Fruit fly (Drosophila melanogaster) whole organism, embryonic: ENCODE results near the gene Ada1-2.
A peak's percentile ranks its signal among the peaks of the same experiment; 100 is the strongest.

ENCODE experiments used
- B-H2 ChIP-seq: fragments of 200-800 bp; sonication (Bioruptor generic); optimal IDR thresholded peaks from 2 replicates; lab custom pipeline; 2018; ENCODE audit warnings: missing biosample characterization, mild to moderate bottlenecking, missing genetic modification characterization
- BEAF-32 ChIP-seq: fragments of 200-800 bp; sonication (Bioruptor generic); optimal IDR thresholded peaks from 3 replicates; lab custom pipeline; 2017; ENCODE audit warnings: missing biosample characterization, missing genetic modification characterization, mild to moderate bottlenecking, moderate library complexity, missing genetic modification reagents
- CG10431 ChIP-seq: fragments of 200-800 bp; sonication (Bioruptor generic); optimal IDR thresholded peaks from 3 replicates; lab custom pipeline; 2018; ENCODE audit warnings: missing biosample characterization, mild to moderate bottlenecking, missing genetic modification characterization
- CG10979 ChIP-seq: fragments of 200-800 bp; sonication (Bioruptor generic); optimal IDR thresholded peaks from 2 replicates; lab custom pipeline; 2018; ENCODE audit warnings: missing biosample characterization, mild to moderate bottlenecking, missing genetic modification characterization, moderate library complexity
- CG12299 ChIP-seq: fragments of 200-800 bp; sonication (Bioruptor generic); optimal IDR thresholded peaks from 2 replicates; lab custom pipeline; 2018; ENCODE audit warnings: missing biosample characterization, mild to moderate bottlenecking, missing genetic modification characterization
- CG14441 ChIP-seq: fragments of 200-800 bp; sonication (Bioruptor generic); IDR thresholded peaks from 2 replicates; pipeline ENCODE4 v1.3.6; 2022; ENCODE audit warnings: missing biosample characterization, missing genetic modification characterization
- CG14860 ChIP-seq: fragments of 200-800 bp; sonication (Bioruptor generic); IDR thresholded peaks from 3 replicates; pipeline ENCODE4 v1.3.6; 2022; ENCODE audit warnings: missing biosample characterization, missing genetic modification characterization; ENCODE audit not compliant: partially characterized antibody
- CG18262 ChIP-seq: fragments of 200-800 bp; optimal IDR thresholded peaks from 3 replicates; lab custom pipeline; 2019; ENCODE audit warnings: missing biosample characterization, mild to moderate bottlenecking, missing genetic modification characterization, moderate library complexity
- CG2116 ChIP-seq: fragments of 200-800 bp; sonication (Bioruptor generic); optimal IDR thresholded peaks from 3 replicates; lab custom pipeline; 2018; ENCODE audit warnings: missing biosample characterization, mild to moderate bottlenecking, missing genetic modification characterization
- CG2889 ChIP-seq: fragments of 200-800 bp; sonication (Bioruptor generic); IDR thresholded peaks from 3 replicates; pipeline ENCODE4 v1.3.6; 2022; ENCODE audit warnings: missing biosample characterization, missing genetic modification characterization
- CG30020 ChIP-seq: fragments of 200-800 bp; optimal IDR thresholded peaks from 2 replicates; lab custom pipeline; 2019; ENCODE audit warnings: missing biosample characterization, mild to moderate bottlenecking, missing genetic modification characterization, moderate library complexity
- CG32772 ChIP-seq: fragments of 200-800 bp; sonication (Bioruptor generic); IDR thresholded peaks from 2 replicates; pipeline ENCODE4 v1.3.6; 2022; ENCODE audit warnings: missing biosample characterization, missing genetic modification characterization
- CG3407 ChIP-seq: fragments of 200-800 bp; sonication (Bioruptor generic); optimal IDR thresholded peaks from 2 replicates; lab custom pipeline; 2018; ENCODE audit warnings: missing biosample characterization, mild to moderate bottlenecking, missing genetic modification characterization
- CG3838 ChIP-seq: fragments of 200-800 bp; sonication (Bioruptor generic); optimal IDR thresholded peaks from 3 replicates; lab custom pipeline; 2016; ENCODE audit warnings: missing biosample characterization, missing genetic modification characterization
- CG4707 ChIP-seq: fragments of 200-800 bp; sonication (Bioruptor generic); optimal IDR thresholded peaks from 2 replicates; lab custom pipeline; 2018; ENCODE audit warnings: missing biosample characterization, mild to moderate bottlenecking, missing genetic modification characterization, moderate library complexity
- CG4820 ChIP-seq: fragments of 200-800 bp; sonication (Bioruptor generic); optimal IDR thresholded peaks from 3 replicates; lab custom pipeline; 2016; ENCODE audit warnings: missing biosample characterization, missing genetic modification characterization
- CHES-1-like ChIP-seq: fragments of 200-800 bp; sonication (Bioruptor generic); optimal IDR thresholded peaks from 2 replicates; lab custom pipeline; 2016; ENCODE audit warnings: missing biosample characterization, missing genetic modification characterization
- CrebB ChIP-seq: fragments of 200-800 bp; sonication (Bioruptor generic); optimal IDR thresholded peaks from 3 replicates; lab custom pipeline; 2018; ENCODE audit warnings: missing biosample characterization, mild to moderate bottlenecking, missing genetic modification characterization
- Drgx ChIP-seq: fragments of 200-800 bp; sonication (Bioruptor generic); IDR thresholded peaks from 2 replicates; pipeline ENCODE4 v1.3.6; 2022; ENCODE audit warnings: missing biosample characterization, missing genetic modification characterization
- E2f1 ChIP-seq: fragments of 200-800 bp; sonication (Bioruptor generic); IDR thresholded peaks from 2 replicates; pipeline ENCODE4 v1.3.6; 2022; ENCODE audit warnings: missing biosample characterization, missing genetic modification characterization
- Ets97D ChIP-seq: fragments of 200-800 bp; sonication (Bioruptor generic); optimal IDR thresholded peaks from 3 replicates; lab custom pipeline; 2016; ENCODE audit warnings: missing biosample characterization, missing genetic modification characterization
- Fer3 ChIP-seq: fragments of 200-800 bp; sonication (Bioruptor generic); optimal IDR thresholded peaks from 2 replicates; lab custom pipeline; 2018; ENCODE audit warnings: missing biosample characterization, mild to moderate bottlenecking, missing genetic modification characterization, moderate library complexity
- Hr39 ChIP-seq: fragments of >200 bp; optimal IDR thresholded peaks from 2 replicates; lab custom pipeline; 2017
- NC2β ChIP-seq: fragments of 200-800 bp; sonication (Bioruptor generic); optimal IDR thresholded peaks from 2 replicates; lab custom pipeline; 2016; ENCODE audit warnings: missing biosample characterization, missing genetic modification characterization
- Nf-YC ChIP-seq: fragments of 200-800 bp; optimal IDR thresholded peaks from 3 replicates; lab custom pipeline; 2019; ENCODE audit warnings: missing biosample characterization, mild to moderate bottlenecking, missing genetic modification characterization, moderate library complexity
- Ptx1 ChIP-seq: fragments of 200-800 bp; sonication (Bioruptor generic); IDR thresholded peaks from 2 replicates; pipeline ENCODE4 v1.3.6; 2022; ENCODE audit warnings: missing biosample characterization, missing genetic modification characterization
- Scr ChIP-seq: fragments of 200-800 bp; sonication (Bioruptor generic); IDR thresholded peaks from 2 replicates; pipeline ENCODE4 v1.3.6; 2022; ENCODE audit warnings: missing biosample characterization, missing genetic modification characterization; ENCODE audit not compliant: partially characterized antibody
- Xbp1 ChIP-seq: fragments of 200-800 bp; sonication (Bioruptor generic); optimal IDR thresholded peaks from 3 replicates; lab custom pipeline; 2016; ENCODE audit warnings: missing biosample characterization, mild to moderate bottlenecking, missing genetic modification characterization
- ab ChIP-seq: fragments of 200-800 bp; sonication (Bioruptor generic); optimal IDR thresholded peaks from 2 replicates; lab custom pipeline; 2016; ENCODE audit warnings: missing biosample characterization, missing genetic modification characterization
- caup ChIP-seq: fragments of 200-800 bp; sonication (Bioruptor generic); optimal IDR thresholded peaks from 3 replicates; lab custom pipeline; 2017; ENCODE audit warnings: missing biosample characterization, mild to moderate bottlenecking, missing genetic modification characterization, moderate library complexity; ENCODE audit not compliant: severe bottlenecking
- chif ChIP-seq, 2 experiments: fragments of 200-800 bp; sonication (Bioruptor generic); optimal IDR thresholded peaks; 3 replicates each; lab custom pipeline; 2016; ENCODE audit warnings: missing biosample characterization in 2 of 2, missing genetic modification characterization in 2 of 2
- en ChIP-seq: fragments of 200-800 bp; sonication (Bioruptor generic); optimal IDR thresholded peaks from 2 replicates; lab custom pipeline; 2016; ENCODE audit warnings: missing biosample characterization, missing genetic modification characterization
- esg ChIP-seq: fragments of 200-800 bp; sonication (Bioruptor generic); conservative IDR thresholded peaks from 2 replicates; pipeline ENCODE4 v1.3.6; 2022; ENCODE audit warnings: missing biosample characterization, missing genetic modification characterization
- eve ChIP-seq, 2 experiments: fragments of >200 bp; optimal IDR thresholded peaks; 2 replicates each; lab custom pipeline; 2017; ENCODE audit warnings: missing biosample characterization in 2 of 2, missing genetic modification characterization in 2 of 2
- fd64A ChIP-seq: fragments of 200-800 bp; sonication (Bioruptor generic); optimal IDR thresholded peaks from 3 replicates; lab custom pipeline; 2018; ENCODE audit warnings: missing biosample characterization, mild to moderate bottlenecking, missing genetic modification characterization
- gcm ChIP-seq: fragments of 200-800 bp; sonication (Bioruptor generic); optimal IDR thresholded peaks from 2 replicates; lab custom pipeline; 2019; ENCODE audit warnings: missing biosample characterization, mild to moderate bottlenecking, missing genetic modification characterization, moderate library complexity
- inv ChIP-seq: fragments of 200-800 bp; sonication (Bioruptor generic); IDR thresholded peaks from 2 replicates; pipeline ENCODE4 v1.3.6; 2022; ENCODE audit warnings: missing biosample characterization, missing genetic modification characterization; ENCODE audit not compliant: partially characterized antibody
- lbe ChIP-seq: fragments of 200-800 bp; sonication (Bioruptor generic); optimal IDR thresholded peaks from 2 replicates; lab custom pipeline; 2016; ENCODE audit warnings: missing biosample characterization, mild to moderate bottlenecking, missing genetic modification characterization
- lola ChIP-seq, 3 experiments: fragments of >200 bp in 2 of 3; fragments of 200-800 bp in 1 of 3; sonication (Bioruptor generic) in 1 of 3; optimal IDR thresholded peaks; 2 replicates each; lab custom pipeline; 2017 to 2019; ENCODE audit warnings: missing biosample characterization in 3 of 3, missing genetic modification characterization in 3 of 3, mild to moderate bottlenecking in 1 of 3, moderate library complexity in 1 of 3
- nom ChIP-seq: fragments of 200-800 bp; sonication (Bioruptor generic); optimal IDR thresholded peaks from 2 replicates; lab custom pipeline; 2017; ENCODE audit warnings: missing biosample characterization, missing genetic modification characterization, mild to moderate bottlenecking, moderate library complexity, missing genetic modification reagents
- otp ChIP-seq: fragments of 200-800 bp; sonication (Bioruptor generic); IDR thresholded peaks from 3 replicates; pipeline ENCODE4, ENCODE4 v1.3.6; 2022; ENCODE audit warnings: missing biosample characterization, missing genetic modification characterization
- peb ChIP-seq: fragments of 200-800 bp; sonication (Bioruptor generic); IDR thresholded peaks from 2 replicates; pipeline ENCODE4 v1.3.6; 2022; ENCODE audit warnings: missing biosample characterization, missing genetic modification characterization
- seq ChIP-seq: fragments of 200-800 bp; sonication (Bioruptor generic); IDR thresholded peaks from 2 replicates; pipeline ENCODE4 v1.3.6; 2022; ENCODE audit warnings: missing biosample characterization, missing genetic modification characterization
- sim ChIP-seq: fragments of 200-800 bp; sonication (Bioruptor generic); IDR thresholded peaks from 2 replicates; pipeline ENCODE4 v1.3.6; 2022; ENCODE audit warnings: missing biosample characterization, missing genetic modification characterization
- sqz ChIP-seq: fragments of 200-800 bp; sonication (Bioruptor generic); optimal IDR thresholded peaks from 3 replicates; lab custom pipeline; 2018; ENCODE audit warnings: missing biosample characterization, mild to moderate bottlenecking, missing genetic modification characterization
- stc ChIP-seq: fragments of 200-800 bp; sonication (Bioruptor generic); IDR thresholded peaks from 2 replicates; pipeline ENCODE4 v1.3.6; 2022; ENCODE audit warnings: missing biosample characterization, missing genetic modification characterization
- ttk ChIP-seq: fragments of 200-800 bp; sonication (Bioruptor generic); IDR thresholded peaks from 2 replicates; pipeline ENCODE4 v2.1.2; 2022; ENCODE audit warnings: missing biosample characterization, missing genetic modification characterization
- wdn ChIP-seq: fragments of 200-800 bp; sonication (Bioruptor generic); IDR thresholded peaks from 2 replicates; pipeline ENCODE4 v1.3.6; 2022; ENCODE audit warnings: missing biosample characterization, missing genetic modification characterization

The Ada1-2 gene

DNA sequence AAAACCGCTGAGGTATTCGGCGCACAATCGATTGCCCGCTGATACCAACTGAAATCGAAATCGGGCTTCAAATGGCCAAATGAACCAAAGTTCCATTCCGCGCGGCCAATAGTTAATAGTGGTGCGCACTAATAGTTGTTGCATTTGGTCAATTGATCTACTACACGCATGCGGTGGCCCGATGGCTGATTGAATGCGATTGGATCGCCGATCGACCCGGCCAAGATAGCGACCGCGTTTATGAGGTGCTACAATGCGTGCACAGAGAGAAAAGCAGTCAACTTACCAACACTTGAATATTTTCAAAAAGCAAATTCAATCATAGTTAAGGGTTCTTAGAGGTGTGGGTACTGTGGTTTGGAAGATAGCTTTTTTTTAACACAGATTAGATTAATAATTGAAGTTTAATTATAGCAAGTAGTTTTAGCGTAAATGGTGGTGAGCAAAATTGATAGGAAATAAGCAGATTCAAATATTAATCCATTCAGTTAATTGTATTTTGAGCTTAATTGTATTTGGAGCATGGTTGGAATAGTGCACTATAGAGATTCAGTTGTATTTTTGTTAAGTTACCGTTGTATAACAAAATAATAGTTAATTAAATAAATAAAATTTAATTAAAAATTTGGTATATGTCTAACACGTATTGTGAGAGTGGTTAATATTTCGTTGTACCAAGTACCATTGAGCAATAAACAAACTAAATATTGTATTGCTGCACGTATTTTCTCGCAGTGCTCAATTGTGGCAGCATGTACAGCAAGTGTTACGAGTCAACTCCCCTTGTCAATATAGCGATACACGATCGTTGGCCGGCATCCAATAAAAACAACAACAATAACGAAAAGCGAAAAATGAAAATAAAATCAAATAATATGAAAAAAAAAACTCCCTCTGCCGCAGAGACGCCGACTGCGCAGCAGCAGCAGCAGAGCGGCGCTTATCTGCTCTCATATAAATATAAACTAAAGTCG lies 34.0 kb downstream of the Ada1-2 start (continued):
- TF ChIP-seq Fer3 (peak; percentile 24), CG32772 (GFP tag; lab: Robert Waterston, UW) (peak; percentile 27), CG3407 (GFP tag; lab: Kevin White, UChicago) (peak; percentile 42), inv (GFP tag; lab: Robert Waterston, UW) (no peak), CHES-1-like (GFP tag; lab: Kevin White, UChicago) (peak; percentile 31), en (no peak), gcm (GFP tag; lab: Kevin White, UChicago) (peak; percentile 20), sqz (GFP tag; lab: Kevin White, UChicago) (peak; percentile 61), ttk (GFP tag; lab: Robert Waterston, UW) (0 out of 2 replicates have a peak, but pooled peaks have one; percentile 6), E2f1 (peak; percentile 47; the same call in 1 of the 2 replicates), otp (GFP tag; lab: Robert Waterston, UW) (no peak), eve (GFP tag; optimal IDR thresholded peaks at IDR 0.05; lab: Kevin White, UChicago) (no peak), esg (GFP tag; lab: Robert Waterston, UW) (no peak; the same call in 1 of the 2 replicates), Scr (GFP tag; lab: Robert Waterston, UW) (no peak), CG30020 (tag; lab: Kevin White, UChicago) (peak; percentile 11), ab (no peak), lbe (GFP tag; lab: Kevin White, UChicago) (peak; percentile 24), Xbp1 (GFP tag; lab: Kevin White, UChicago) (peak; percentile 61), CG14860 (GFP tag; lab: Robert Waterston, UW) (no peak), CG14441 (GFP tag; lab: Robert Waterston, UW) (peak; percentile 62), CG3838 (GFP tag; lab: Kevin White, UChicago) (no peak), seq (GFP tag; lab: Robert Waterston, UW) (peak; percentile 32; the same call in 1 of the 2 replicates), NC2β (GFP tag; lab: Kevin White, UChicago) (peak; percentile 34), sim (no peak), chif (GFP tag; optimal IDR thresholded peaks at IDR 0.05; lab: Kevin White, UChicago) (peak; percentile 37 to 40), Nf-YC (peak; percentile 52), peb (no peak), fd64A (GFP tag; lab: Kevin White, UChicago) (no peak), CG12299 (tag; lab: Kevin White, UChicago) (no peak), CG10431 (GFP tag; lab: Kevin White, UChicago) (peak; percentile 17), CrebB (no peak), CG4707 (no peak), CG4820 (GFP tag; lab: Kevin White, UChicago) (peak; percentile 35), B-H2 (GFP tag; lab: Kevin White, UChicago) (no peak), stc (GFP tag; lab: Robert Waterston, UW) (0 out of 2 replicates have a peak, but pooled peaks have one; percentile 25), caup (no peak), Drgx (GFP tag; lab: Robert Waterston, UW) (peak; percentile 75), CG2889 (GFP tag; lab: Robert Waterston, UW) (0 out of 3 replicates have a peak, but pooled peaks have one; percentile 31), lola (GFP tag; optimal IDR thresholded peaks at IDR 0.05; lab: Kevin White, UChicago) (peak in 1 of 3 experiments; percentile 75), BEAF-32 (GFP tag; lab: Kevin White, UChicago) (peak; percentile 16), CG2116 (GFP tag; lab: Kevin White, UChicago) (peak; percentile 30), Hr39 (lab: Kevin White, UChicago) (no peak), CG18262 (peak; percentile 79), CG10979 (tag; lab: Kevin White, UChicago) (peak; percentile 62), wdn (GFP tag; lab: Robert Waterston, UW) (no peak), nom (GFP tag; lab: Kevin White, UChicago) (peak; percentile 98), Ets97D (GFP tag; lab: Kevin White, UChicago) (no peak), Ptx1 (GFP tag; lab: Robert Waterston, UW) (peak; percentile 57)
